Worm (Caenorhabditis elegans) whole organism, L3 larva: ENCODE results near the gene srw-141.

Experiments used
- R02D3.7 ChIP-seq: fragments of 150-350 bp; optimal IDR thresholded peaks from 2 replicates; lab custom pipeline; 2014; ENCODE audit warnings: missing biosample characterization, missing genetic modification characterization
- elt-1 ChIP-seq: fragments of 150-350 bp; optimal IDR thresholded peaks from 2 replicates; lab custom pipeline; 2014; ENCODE audit warnings: missing biosample characterization, missing genetic modification characterization
- fos-1 ChIP-seq: fragments of 150-350 bp; optimal IDR thresholded peaks from 2 replicates; lab custom pipeline; 2014; ENCODE audit warnings: missing biosample characterization, missing genetic modification characterization
- mdl-1 ChIP-seq: fragments of 150-350 bp; optimal IDR thresholded peaks from 2 replicates; lab custom pipeline; 2014; ENCODE audit warnings: missing biosample characterization, missing genetic modification characterization
- nhr-11 ChIP-seq: fragments of 150-350 bp; optimal IDR thresholded peaks from 2 replicates; lab custom pipeline; 2014; ENCODE audit warnings: missing biosample characterization, missing genetic modification characterization
- nhr-77 ChIP-seq: fragments of 150-350 bp; optimal IDR thresholded peaks from 2 replicates; lab custom pipeline; 2014; ENCODE audit warnings: missing biosample characterization, missing genetic modification characterization
- skn-1 ChIP-seq: fragments of 150-350 bp; optimal IDR thresholded peaks from 2 replicates; lab custom pipeline; 2014; ENCODE audit warnings: missing biosample characterization, missing genetic modification characterization
- unc-39 ChIP-seq: sonication (generic microtip); optimal IDR thresholded peaks from 4 replicates; lab custom pipeline; 2017; ENCODE audit warnings: missing biosample characterization, missing genetic modification characterization
- unc-62 ChIP-seq: fragments of 150-350 bp; sonication (generic microtip); optimal IDR thresholded peaks from 4 replicates; lab custom pipeline; 2014; ENCODE audit warnings: missing biosample characterization, missing genetic modification reagents, missing genetic modification characterization
- zag-1 ChIP-seq: fragments of 150-350 bp; optimal IDR thresholded peaks from 2 replicates; lab custom pipeline; 2014; ENCODE audit warnings: missing biosample characterization, missing genetic modification characterization
- ztf-11 ChIP-seq: fragments of 150-350 bp; optimal IDR thresholded peaks from 2 replicates; lab custom pipeline; 2014; ENCODE audit warnings: missing biosample characterization, missing genetic modification characterization

ce11 chrV:2913948-2914347 lies 24.4 kb downstream of the srw-141 start, which contains the start of gene srh-146:
- no peak for TF ChIP-seq zag-1 (tag; lab: Kevin White, UChicago)
- TF ChIP-seq unc-62 (GFP tag; lab: Kevin White, UChicago) = no peak
- no peak for TF ChIP-seq R02D3.7 (tag; lab: Kevin White, UChicago)
- no peak for TF ChIP-seq nhr-77 (tag; lab: Kevin White, UChicago)
- no peak for TF ChIP-seq skn-1 (tag; lab: Kevin White, UChicago)
- no peak for TF ChIP-seq ztf-11 (tag; lab: Kevin White, UChicago)
- no peak for TF ChIP-seq mdl-1
- TF ChIP-seq nhr-11 (tag; lab: Kevin White, UChicago) = no peak
- no peak for TF ChIP-seq unc-39 (tag; lab: Kevin White, UChicago)
- TF ChIP-seq fos-1 (tag; lab: Kevin White, UChicago) = no peak
- TF ChIP-seq elt-1 (tag; lab: Kevin White, UChicago) = no peak
